Worm (Caenorhabditis elegans) whole organism, L2 larva: ENCODE results near the gene jmjd-3.2.
A peak's percentile ranks its signal among the peaks of the same experiment; 100 is the strongest.

ENCODE experiments used
- C34F6.9 ChIP-seq: fragments of 150-350 bp; optimal IDR thresholded peaks from 2 replicates; lab custom pipeline; 2014; ENCODE audit warnings: missing biosample characterization, missing genetic modification characterization
- F13H6.1 ChIP-seq: sonication (generic microtip); optimal IDR thresholded peaks from 2 replicates; lab custom pipeline; 2016; ENCODE audit warnings: missing genetic modification characterization, missing compliant biosample characterization
- Y55F3AM.14 ChIP-seq: fragments of 200-800 bp; sonication (Bioruptor generic); optimal IDR thresholded peaks from 2 replicates; lab custom pipeline; 2018; ENCODE audit warnings: mild to moderate bottlenecking, missing genetic modification characterization, missing compliant biosample characterization
- ZK546.5 ChIP-seq: sonication (generic microtip); optimal IDR thresholded peaks from 2 replicates; lab custom pipeline; 2017; ENCODE audit warnings: missing biosample characterization, missing genetic modification characterization
- aly-2 ChIP-seq: fragments of 150-350 bp; optimal IDR thresholded peaks from 2 replicates; lab custom pipeline; 2014; ENCODE audit warnings: missing biosample characterization, missing genetic modification characterization
- ama-1 ChIP-seq: fragments of 150-350 bp; optimal IDR thresholded peaks from 2 replicates; lab custom pipeline; 2018; ENCODE audit warnings: inconsistent platforms
- blmp-1 ChIP-seq: sonication (generic microtip); optimal IDR thresholded peaks from 2 replicates; lab custom pipeline; 2017; ENCODE audit warnings: missing genetic modification characterization, mild to moderate bottlenecking, missing compliant biosample characterization, antibody characterized with exemption, moderate library complexity; ENCODE audit not compliant: insufficient read depth
- ceh-16 ChIP-seq: fragments of 150-350 bp; optimal IDR thresholded peaks from 2 replicates; lab custom pipeline; 2014; ENCODE audit warnings: missing biosample characterization, missing genetic modification characterization
- ceh-82 ChIP-seq: fragments of 150-350 bp; optimal IDR thresholded peaks from 2 replicates; lab custom pipeline; 2014; ENCODE audit warnings: missing biosample characterization, missing genetic modification characterization
- crh-2 ChIP-seq: sonication (generic microtip); optimal IDR thresholded peaks from 2 replicates; lab custom pipeline; 2017; ENCODE audit warnings: missing biosample characterization, missing genetic modification characterization
- elt-3 ChIP-seq: sonication (generic microtip); optimal IDR thresholded peaks from 2 replicates; lab custom pipeline; 2017; ENCODE audit warnings: missing biosample characterization, missing genetic modification characterization
- fos-1 ChIP-seq: fragments of 150-350 bp; optimal IDR thresholded peaks from 2 replicates; lab custom pipeline; 2014; ENCODE audit warnings: missing biosample characterization, missing genetic modification characterization
- gmeb-1 ChIP-seq: fragments of 150-350 bp; optimal IDR thresholded peaks from 2 replicates; lab custom pipeline; 2014; ENCODE audit warnings: missing biosample characterization, missing genetic modification characterization
- lin-11 ChIP-seq: fragments of 150-350 bp; sonication (generic microtip); optimal IDR thresholded peaks from 2 replicates; lab custom pipeline; 2014; ENCODE audit warnings: missing biosample characterization, missing genetic modification characterization, inconsistent platforms, mixed read lengths
- lin-13 ChIP-seq: fragments of 150-350 bp; optimal IDR thresholded peaks from 2 replicates; lab custom pipeline; 2014; ENCODE audit warnings: missing biosample characterization, missing genetic modification reagents, missing genetic modification characterization
- lsy-2 ChIP-seq, 2 experiments: fragments of 150-350 bp in 1 of 2; sonication (generic microtip) in 1 of 2; optimal IDR thresholded peaks; 2 replicates each; lab custom pipeline; 2014 to 2017; ENCODE audit warnings: missing biosample characterization in 2 of 2, missing genetic modification characterization in 2 of 2
- mbf-1 ChIP-seq: sonication (generic microtip); optimal IDR thresholded peaks from 2 replicates; lab custom pipeline; 2017; ENCODE audit warnings: missing biosample characterization, missing genetic modification characterization
- mdl-1 ChIP-seq, 2 experiments: fragments of 150-350 bp in 1 of 2; sonication (generic microtip) in 1 of 2; optimal IDR thresholded peaks; 2 replicates each; lab custom pipeline; 2017; ENCODE audit warnings: missing biosample characterization in 2 of 2, missing genetic modification characterization in 2 of 2
- nhr-10 ChIP-seq: sonication (generic microtip); optimal IDR thresholded peaks from 2 replicates; lab custom pipeline; 2017; ENCODE audit warnings: missing biosample characterization, missing genetic modification characterization
- nhr-11 ChIP-seq: fragments of 150-350 bp; optimal IDR thresholded peaks from 2 replicates; lab custom pipeline; 2014; ENCODE audit warnings: missing biosample characterization, missing genetic modification characterization
- nhr-129 ChIP-seq: fragments of 150-350 bp; optimal IDR thresholded peaks from 2 replicates; lab custom pipeline; 2014; ENCODE audit warnings: missing biosample characterization, missing genetic modification characterization
- nhr-21 ChIP-seq: fragments of 150-350 bp; optimal IDR thresholded peaks from 2 replicates; lab custom pipeline; 2014; ENCODE audit warnings: missing biosample characterization, missing genetic modification characterization
- nhr-237 ChIP-seq: fragments of 150-350 bp; optimal IDR thresholded peaks from 2 replicates; lab custom pipeline; 2014; ENCODE audit warnings: missing biosample characterization, missing genetic modification characterization
- nhr-6 ChIP-seq: fragments of 150-350 bp; optimal IDR thresholded peaks from 2 replicates; lab custom pipeline; 2014; ENCODE audit warnings: missing biosample characterization, missing genetic modification characterization
- nhr-77 ChIP-seq: fragments of 150-350 bp; optimal IDR thresholded peaks from 2 replicates; lab custom pipeline; 2014; ENCODE audit warnings: missing biosample characterization, missing genetic modification characterization
- sem-4 ChIP-seq: fragments of 150-350 bp; optimal IDR thresholded peaks from 2 replicates; lab custom pipeline; 2014; ENCODE audit warnings: missing biosample characterization, missing genetic modification reagents, missing genetic modification characterization
- sma-3 ChIP-seq: sonication (generic microtip); optimal IDR thresholded peaks from 2 replicates; lab custom pipeline; 2016; ENCODE audit warnings: missing genetic modification reagents, missing genetic modification characterization, missing compliant biosample characterization
- sma-9 ChIP-seq, 2 experiments: fragments of 150-350 bp in 1 of 2; sonication (generic microtip) in 1 of 2; optimal IDR thresholded peaks; 2 replicates each; lab custom pipeline; 2014 to 2016; ENCODE audit warnings: missing genetic modification characterization in 2 of 2, mild to moderate bottlenecking in 1 of 2, missing biosample characterization in 1 of 2, missing compliant biosample characterization in 1 of 2, missing genetic modification reagents in 1 of 2, moderate library complexity in 1 of 2
- snpc-4 ChIP-seq: fragments of 150-350 bp; optimal IDR thresholded peaks from 2 replicates; lab custom pipeline; 2014; ENCODE audit warnings: missing biosample characterization, missing genetic modification characterization
- unc-39 ChIP-seq: fragments of 150-350 bp; optimal IDR thresholded peaks from 2 replicates; lab custom pipeline; 2014; ENCODE audit warnings: missing biosample characterization, missing genetic modification characterization
- unc-55 ChIP-seq: fragments of 150-350 bp; sonication (generic microtip); optimal IDR thresholded peaks from 3 replicates; lab custom pipeline; 2014; ENCODE audit warnings: missing biosample characterization, missing genetic modification reagents, missing genetic modification characterization
- unc-62 ChIP-seq: fragments of 150-350 bp; optimal IDR thresholded peaks from 2 replicates; lab custom pipeline; 2014; ENCODE audit warnings: missing biosample characterization, missing genetic modification reagents, missing genetic modification characterization
- ztf-1 ChIP-seq: fragments of 200-800 bp; sonication (Bioruptor generic); conservative IDR thresholded peaks from 2 replicates; pipeline ENCODE4 v1.3.6; 2022; ENCODE audit warnings: missing genetic modification characterization, missing compliant biosample characterization
- ztf-4 ChIP-seq: fragments of 150-350 bp; optimal IDR thresholded peaks from 2 replicates; lab custom pipeline; 2014; ENCODE audit warnings: missing biosample characterization, missing genetic modification characterization

Gene jmjd-3.2

DNA sequence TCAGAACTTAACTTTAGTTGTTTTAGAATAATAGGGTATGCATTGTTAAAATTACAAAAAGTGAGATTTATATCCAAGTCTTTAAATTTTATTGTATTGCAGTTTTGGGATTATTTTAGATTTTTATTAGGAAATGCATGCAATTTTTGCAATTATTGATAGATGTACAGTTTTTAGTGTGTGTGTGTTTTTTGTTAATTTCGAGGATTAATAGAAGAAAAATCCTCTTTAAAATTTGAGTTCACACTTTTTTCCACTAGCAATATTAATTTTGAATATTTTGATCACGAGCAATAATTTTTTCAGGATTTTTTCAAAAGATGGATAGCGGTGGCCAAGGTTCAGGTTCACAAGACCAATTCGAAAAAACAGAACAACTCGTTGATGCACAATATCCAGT, at the start of gene jmjd-3.2:
TSS of gene jmjd-3.2 (plus strand) at position 301 of the 400 bp plus-strand sequence.
- TF ChIP-seq lin-11 (tag; lab: Kevin White, UChicago) (no peak), nhr-237 (tag; lab: Kevin White, UChicago) (no peak), ztf-1 (GFP tag; lab: Robert Waterston, UW) (no peak), unc-39 (tag; lab: Kevin White, UChicago) (no peak)

DNA sequence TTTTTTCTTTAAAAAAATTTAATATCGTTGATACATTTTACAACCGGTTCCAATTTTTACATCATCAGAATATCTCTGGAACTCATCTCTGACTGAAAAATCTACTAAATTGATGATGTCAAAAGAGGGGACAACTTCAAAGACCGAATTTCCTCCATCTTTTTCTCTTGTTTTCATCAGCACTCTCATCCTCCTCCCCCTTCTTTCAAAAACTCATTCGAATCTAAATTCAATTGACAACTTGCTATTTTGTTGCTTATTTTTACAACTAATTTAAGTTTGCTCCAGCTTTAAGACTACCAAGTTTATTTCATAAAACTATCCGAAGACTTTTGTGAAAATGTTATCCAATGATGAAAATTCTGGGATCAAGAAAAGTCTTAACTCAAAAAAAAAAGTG, 49.0 kb upstream of the jmjd-3.2 start:
- TF ChIP-seq mbf-1 (no peak), nhr-6 (tag; lab: Kevin White, UChicago) (no peak), F13H6.1 (no peak), unc-39 (tag; lab: Kevin White, UChicago) (no peak), ZK546.5 (tag; lab: Kevin White, UChicago) (no peak), aly-2 (tag; lab: Kevin White, UChicago) (no peak), sma-3 (no peak), snpc-4 (no peak), Y55F3AM.14 (GFP tag; lab: Kevin White, UChicago) (no peak), nhr-77 (tag; lab: Kevin White, UChicago) (no peak), sem-4 (tag; lab: Kevin White, UChicago) (no peak), C34F6.9 (tag; lab: Kevin White, UChicago) (no peak), mdl-1 (tag; optimal IDR thresholded peaks at IDR 0.05; lab: Kevin White, UChicago) (no peak), nhr-129 (no peak), ama-1 (no peak), ceh-16 (tag; lab: Kevin White, UChicago) (no peak), nhr-21 (tag; lab: Kevin White, UChicago) (no peak), ztf-4 (tag; lab: Kevin White, UChicago) (no peak), elt-3 (tag; lab: Kevin White, UChicago) (no peak)

DNA sequence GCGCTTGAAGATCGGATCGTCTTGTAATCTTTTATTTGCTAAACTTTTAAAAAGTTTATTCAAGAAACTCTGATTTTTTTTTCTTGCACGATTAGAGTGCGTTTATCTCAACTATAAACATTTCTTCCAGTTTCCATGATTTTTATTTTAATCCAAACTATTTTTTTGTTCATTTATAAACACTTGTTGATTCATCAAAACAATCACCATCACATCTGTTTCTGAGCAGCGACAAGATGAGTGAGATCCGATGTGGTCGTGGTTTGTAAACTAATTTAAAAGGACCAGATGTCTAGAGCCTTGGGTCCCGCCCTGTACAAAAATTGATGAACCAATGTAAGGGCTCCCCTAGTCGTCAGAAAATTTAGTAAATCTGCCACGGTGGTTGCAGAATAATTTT, 46.8 kb upstream of the jmjd-3.2 start:
- TF ChIP-seq unc-55 (GFP tag; lab: Kevin White, UChicago): peak; percentile 3
- TF ChIP-seq unc-62 (GFP tag; lab: Kevin White, UChicago): no peak

DNA sequence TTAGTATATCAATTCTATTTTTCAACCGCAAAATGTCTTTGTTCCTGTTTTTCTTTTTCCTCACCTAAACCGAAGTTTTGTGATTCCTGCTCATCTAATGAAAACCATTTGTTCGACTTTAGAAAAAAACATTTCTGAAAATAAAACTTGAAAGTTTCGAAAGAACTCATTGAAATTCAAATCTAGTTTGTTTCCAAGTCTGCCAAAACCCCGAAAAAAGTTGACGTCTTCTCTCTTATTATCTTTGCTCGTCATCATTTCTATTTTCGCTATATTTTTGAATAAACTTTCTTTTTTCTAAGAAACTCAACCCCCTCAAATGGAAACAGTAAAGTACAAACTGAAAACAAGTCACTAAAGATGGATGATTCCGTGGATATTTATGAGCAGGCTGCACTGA, 42.2 kb upstream of the jmjd-3.2 start, which contains the start of gene frpr-17:
TSS of gene frpr-17 (plus strand) at position 301 of the 400 bp plus-strand sequence.
- TF ChIP-seq lsy-2 (tag; optimal IDR thresholded peaks at IDR 0.05; lab: Kevin White, UChicago): no peak
- no peak for TF ChIP-seq lin-13
- no peak for TF ChIP-seq crh-2
- no peak for TF ChIP-seq ceh-82 (tag; lab: Kevin White, UChicago)

DNA sequence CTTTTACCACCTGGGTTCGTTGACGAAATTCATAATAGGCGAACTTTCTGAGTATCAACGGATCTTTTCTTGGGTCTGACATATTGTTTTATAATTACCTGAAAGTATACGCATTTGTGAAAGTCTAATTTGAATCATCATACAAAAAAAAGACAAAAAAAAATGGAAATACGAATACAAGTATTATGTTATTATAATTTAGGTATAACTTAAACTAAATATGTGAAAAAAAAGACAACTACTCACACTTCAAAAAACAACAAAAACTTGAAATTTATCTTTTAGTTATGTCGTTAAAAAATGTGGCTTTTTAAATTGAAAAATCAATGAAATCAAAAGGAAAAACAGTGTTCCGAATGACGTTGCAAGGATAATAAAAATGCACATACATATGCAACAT, 35.2 kb upstream of the jmjd-3.2 start, which contains the start of gene fbxa-179:
TSS of gene fbxa-179 (minus strand) at position 101 of the 400 bp plus-strand sequence.
- TF ChIP-seq nhr-237 (tag; lab: Kevin White, UChicago): no peak
- TF ChIP-seq unc-55 (GFP tag; lab: Kevin White, UChicago): no peak
- no peak for TF ChIP-seq elt-3 (tag; lab: Kevin White, UChicago)

DNA sequence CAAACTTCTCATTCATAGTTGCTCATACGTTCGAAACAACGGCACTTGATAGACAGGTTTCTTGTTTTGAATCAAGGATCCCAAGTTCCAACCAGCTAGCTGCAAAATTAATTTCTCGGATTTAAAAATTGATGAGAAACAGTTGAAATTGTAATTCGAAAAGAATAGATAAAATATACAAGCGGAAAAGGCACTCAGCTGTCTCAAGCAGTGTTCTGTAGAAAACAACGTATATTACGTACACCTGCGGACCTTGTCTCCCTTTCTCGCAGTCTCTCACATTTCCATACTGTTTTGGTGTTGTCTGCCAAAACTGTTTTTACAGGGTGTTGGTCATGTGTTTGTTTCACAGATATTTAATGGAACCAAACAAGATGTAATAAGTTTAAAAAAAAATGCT, 32.4 kb upstream of the jmjd-3.2 start, which contains the start of gene F23D12.10:
TSS of gene F23D12.10 (minus strand) at position 101 of the 400 bp plus-strand sequence.
- no peak for TF ChIP-seq fos-1 (tag; lab: Kevin White, UChicago)
- TF ChIP-seq F13H6.1: no peak
- TF ChIP-seq nhr-10 (tag; lab: Kevin White, UChicago): no peak
- no peak for TF ChIP-seq blmp-1 (tag; lab: Kevin White, UChicago)
- TF ChIP-seq gmeb-1 (tag; lab: Kevin White, UChicago): no peak
- TF ChIP-seq mbf-1: no peak
- TF ChIP-seq lin-11 (tag; lab: Kevin White, UChicago): no peak
- no peak for TF ChIP-seq crh-2
- no peak for TF ChIP-seq nhr-11
- TF ChIP-seq lsy-2 (tag; optimal IDR thresholded peaks at IDR 0.05; lab: Kevin White, UChicago): no peak
- no peak for TF ChIP-seq C34F6.9 (tag; lab: Kevin White, UChicago)
- TF ChIP-seq snpc-4: no peak
- TF ChIP-seq sma-9 (GFP tag; optimal IDR thresholded peaks at IDR 0.05; lab: Kevin White, UChicago): no peak
- TF ChIP-seq sma-9 (tag; optimal IDR thresholded peaks at IDR 0.05; lab: Kevin White, UChicago): no peak
- no peak for TF ChIP-seq unc-55 (GFP tag; lab: Kevin White, UChicago)
- TF ChIP-seq ztf-1 (GFP tag; lab: Robert Waterston, UW): no peak
